Worm (Caenorhabditis elegans) whole organism, L4/young adult: Measurements from ENCODE around the gene C05D9.7.

ENCODE experiments used
- W03F9.2 ChIP-seq: fragments of 150-350 bp; optimal IDR thresholded peaks from 2 replicates; lab custom pipeline; 2014; ENCODE audit warnings: missing biosample characterization, missing genetic modification characterization
- dao-5 ChIP-seq: sonication (generic microtip); optimal IDR thresholded peaks from 2 replicates; lab custom pipeline; 2016; ENCODE audit warnings: missing genotype, missing genetic modification characterization, moderate library complexity, missing compliant biosample characterization

ce11 chrX:1089133-1089532 lies 30.1 kb downstream of the C05D9.7 start:
- no peak for TF ChIP-seq W03F9.2 (tag; lab: Kevin White, UChicago)
- no peak for TF ChIP-seq dao-5 (tag; lab: Kevin White, UChicago)
